Worm (Caenorhabditis elegans): ENCODE measurements around the gene pipp-4P.

- TF ChIP-seq nhr-28 (tag; optimal IDR thresholded peaks at IDR 0.05): no peak
- no peak for TF ChIP-seq dpl-1 (GFP tag; optimal IDR thresholded peaks at IDR 0.05)
- no peak for TF ChIP-seq unc-130 (tag; optimal IDR thresholded peaks at IDR 0.05)
These were observed 55.2 kb downstream of the pipp-4P start, which contains the start of gene klf-1 for ce11 chrIII:2874144-2874868.

All from whole organism, L1 larva.